Fruit fly (Drosophila melanogaster): ENCODE measurements around the gene CG13970.

dm6 chr2L:20097105-20097631, 6.8 kb downstream of the CG13970 start, which contains the start of the genes mRpS18B and Kua:
- TF ChIP-seq cas (GFP tag; IDR thresholded peaks at IDR 0.05) = no peak
- no peak for TF ChIP-seq Hand (GFP tag; optimal IDR thresholded peaks at IDR 0.05)
- TF ChIP-seq CG32772 (GFP tag; IDR thresholded peaks at IDR 0.05) = no peak

Measured in whole organism, embryonic.